Fruit fly (Drosophila melanogaster): ENCODE measurements around the gene SelT.

Gene SelT

dm6 chr2L:5043043-5043442 is 32.3 kb downstream of the SelT start, which contains the start of the genes CG33995, CG44000 and CG44001 (continued):
- TF ChIP-seq CG6276 (GFP tag; optimal IDR thresholded peaks at IDR 0.05) (no peak), Eip75B (GFP tag; optimal IDR thresholded peaks at IDR 0.05) (peak; percentile 42), CG6854 (GFP tag; optimal IDR thresholded peaks at IDR 0.05) (no peak), Lpt (GFP tag; optimal IDR thresholded peaks at IDR 0.05) (no peak), Met (GFP tag; optimal IDR thresholded peaks at IDR 0.05) (peak; percentile 28), esn (GFP tag; optimal IDR thresholded peaks at IDR 0.05) (peak; percentile 52), CG10669 (GFP tag; optimal IDR thresholded peaks at IDR 0.05) (no peak)

dm6 chr2L:5043495-5044146 is 32.9 kb downstream of the SelT start:
- TF ChIP-seq Hr38 (GFP tag; optimal IDR thresholded peaks at IDR 0.05) (no peak), vri (GFP tag; optimal IDR thresholded peaks at IDR 0.05) (no peak), CG3032 (tag; optimal IDR thresholded peaks at IDR 0.05) (peak; percentile 59), CG8319 (GFP tag; optimal IDR thresholded peaks at IDR 0.05) (peak; percentile 28), Eip78C (GFP tag) (peak; percentile 75), CG34406 (GFP tag; optimal IDR thresholded peaks at IDR 0.05) (peak; percentile 56), eg (GFP tag; IDR thresholded peaks at IDR 0.05) (peak; percentile 84), Smox (GFP tag; optimal IDR thresholded peaks at IDR 0.05) (peak; percentile 61), lz (GFP tag; optimal IDR thresholded peaks at IDR 0.05) (peak; percentile 68), OdsH (GFP tag; optimal IDR thresholded peaks at IDR 0.05) (peak; percentile 85), dsx (GFP tag; optimal IDR thresholded peaks at IDR 0.05; ENCODE audit: poor library complexity, severe bottlenecking) (peak; percentile 47), CG6854 (GFP tag; optimal IDR thresholded peaks at IDR 0.05) (no peak), acj6 (GFP tag; optimal IDR thresholded peaks at IDR 0.05) (peak; percentile 77), salr (GFP tag; optimal IDR thresholded peaks at IDR 0.05) (peak; percentile 45 to 52), CG7368 (GFP tag; optimal IDR thresholded peaks at IDR 0.05) (peak; percentile 52), CG10631 (GFP tag; optimal IDR thresholded peaks at IDR 0.05) (peak; percentile 79), CG16779 (tag; optimal IDR thresholded peaks at IDR 0.05) (peak; percentile 63), fd59A (GFP tag; optimal IDR thresholded peaks at IDR 0.05) (peak; percentile 8), CG9139 (GFP tag; optimal IDR thresholded peaks at IDR 0.05) (no peak), CG6163 (GFP tag; IDR thresholded peaks at IDR 0.05) (peak; percentile 86), CG15336 (GFP tag; IDR thresholded peaks at IDR 0.05) (peak; percentile 67), Hr39 (GFP tag; optimal IDR thresholded peaks at IDR 0.05) (peak; percentile 72), Ets96B (tag; optimal IDR thresholded peaks at IDR 0.05) (peak; percentile 57), ss (GFP tag; optimal IDR thresholded peaks at IDR 0.05) (peak; percentile 25 to 27), CG6792 (GFP tag; optimal IDR thresholded peaks at IDR 0.05) (peak; percentile 53), CG1621 (tag; optimal IDR thresholded peaks at IDR 0.05) (peak; percentile 49), CG8119 (GFP tag; IDR thresholded peaks at IDR 0.05) (peak; percentile 74), CG4318 (GFP tag; optimal IDR thresholded peaks at IDR 0.05) (peak; percentile 76), CG6808 (GFP tag; optimal IDR thresholded peaks at IDR 0.05) (peak; percentile 61), pdm3 (GFP tag; optimal IDR thresholded peaks at IDR 0.05) (peak; percentile 80), svp (GFP tag) (peak; percentile 85), net (GFP tag; optimal IDR thresholded peaks at IDR 0.05) (peak; percentile 68), Lpt (GFP tag; optimal IDR thresholded peaks at IDR 0.05) (peak; percentile 78), Ets21C (GFP tag; optimal IDR thresholded peaks at IDR 0.05) (peak; percentile 62), CG8632 (GFP tag; optimal IDR thresholded peaks at IDR 0.05) (peak; percentile 45), CG31627 (GFP tag; optimal IDR thresholded peaks at IDR 0.05) (peak; percentile 73), Eip75B (GFP tag; optimal IDR thresholded peaks at IDR 0.05) (peak; percentile 53), Sox14 (GFP tag; optimal IDR thresholded peaks at IDR 0.05) (peak; percentile 61), dac (GFP tag; optimal IDR thresholded peaks at IDR 0.05) (peak; percentile 75), CG11762 (GFP tag; optimal IDR thresholded peaks at IDR 0.05; ENCODE audit: insufficient read depth) (peak; percentile 30), Blimp-1 (GFP tag; optimal IDR thresholded peaks at IDR 0.05) (peak; percentile 48), CG32006 (GFP tag; optimal IDR thresholded peaks at IDR 0.05) (peak; percentile 87), Met (GFP tag; optimal IDR thresholded peaks at IDR 0.05) (peak; percentile 50), Sox102F (GFP tag; optimal IDR thresholded peaks at IDR 0.05) (peak; percentile 70), cyc (GFP tag; optimal IDR thresholded peaks at IDR 0.05) (peak; percentile 56)

Measured in whole organism, prepupa.